Worm (Caenorhabditis elegans) whole organism, L4/young adult: ENCODE measurements around the gene F28H7.7.
A peak's percentile ranks its signal among the peaks of the same experiment; 100 is the strongest.

Experiments
- W03F9.2 ChIP-seq: fragments of 150-350 bp; optimal IDR thresholded peaks from 2 replicates; lab custom pipeline; 2014; ENCODE audit warnings: missing biosample characterization, missing genetic modification characterization
- dao-5 ChIP-seq: sonication (generic microtip); optimal IDR thresholded peaks from 2 replicates; lab custom pipeline; 2016; ENCODE audit warnings: missing genotype, missing genetic modification characterization, moderate library complexity, missing compliant biosample characterization
- him-1 ChIP-seq: sonication (generic microtip); optimal IDR thresholded peaks from 2 replicates; lab custom pipeline; 2016; ENCODE audit warnings: missing genotype, missing genetic modification reagents, missing genetic modification characterization, missing compliant biosample characterization

The F28H7.7 gene

ce11 chrV:10754050-10754449, at the start of gene F28H7.7:
Gene F28H7.7, minus strand, starts transcription at chrV:10754150.
- TF ChIP-seq him-1 (tag; lab: Kevin White, UChicago), result no peak
- no peak for TF ChIP-seq W03F9.2 (tag; lab: Kevin White, UChicago)
- TF ChIP-seq dao-5, result no peak

ce11 chrV:10802060-10802459, 48.1 kb upstream of the F28H7.7 start:
- no peak for TF ChIP-seq dao-5
- no peak for TF ChIP-seq him-1 (tag; lab: Kevin White, UChicago)
- peak; percentile 1 for TF ChIP-seq W03F9.2 (tag; lab: Kevin White, UChicago)

- no peak for TF ChIP-seq dao-5
- no peak for TF ChIP-seq him-1 (tag; lab: Kevin White, UChicago)
These were observed 47.2 kb upstream of the F28H7.7 start, which contains the start of gene D1054.18 for ce11 chrV:10801154-10801553. Gene D1054.18, minus strand, starts transcription at chrV:10801198.

- TF ChIP-seq W03F9.2 (tag; lab: Kevin White, UChicago), result no peak
- no peak for TF ChIP-seq him-1 (tag; lab: Kevin White, UChicago)
- no peak for TF ChIP-seq dao-5
These were observed 44.1 kb upstream of the F28H7.7 start, which contains the start of gene srh-184 for ce11 chrV:10798090-10798489. Gene srh-184, minus strand, starts transcription at chrV:10798190.

ce11 chrV:10795494-10795893, 41.5 kb upstream of the F28H7.7 start, which contains the start of gene D1054.19:
Gene D1054.19, plus strand, starts transcription at chrV:10795794.
- no peak for TF ChIP-seq dao-5
- TF ChIP-seq W03F9.2 (tag; lab: Kevin White, UChicago), result no peak
- no peak for TF ChIP-seq him-1 (tag; lab: Kevin White, UChicago)

- no peak for TF ChIP-seq dao-5
- TF ChIP-seq him-1 (tag; lab: Kevin White, UChicago), result no peak
- TF ChIP-seq W03F9.2 (tag; lab: Kevin White, UChicago), result no peak
These were observed 40.5 kb upstream of the F28H7.7 start for ce11 chrV:10794463-10794862.

ce11 chrV:10793498-10793897, 39.5 kb upstream of the F28H7.7 start, which contains the start of gene ule-3:
Gene ule-3, plus strand, starts transcription at chrV:10793798.
- TF ChIP-seq dao-5 (no peak), W03F9.2 (tag; lab: Kevin White, UChicago) (no peak), him-1 (tag; lab: Kevin White, UChicago) (no peak)

ce11 chrV:10792775-10793174, 38.8 kb upstream of the F28H7.7 start, which contains the start of gene D1054.10:
Gene D1054.10, minus strand, starts transcription at chrV:10792875.
- TF ChIP-seq him-1 (tag; lab: Kevin White, UChicago) (no peak), W03F9.2 (tag; lab: Kevin White, UChicago) (no peak), dao-5 (no peak)

ce11 chrV:10790921-10791320, 37.0 kb upstream of the F28H7.7 start, which contains the start of gene D1054.9:
Gene D1054.9, minus strand, starts transcription at chrV:10791057.
- TF ChIP-seq W03F9.2 (tag; lab: Kevin White, UChicago) (no peak), him-1 (tag; lab: Kevin White, UChicago) (no peak), dao-5 (no peak)

- no peak for TF ChIP-seq him-1 (tag; lab: Kevin White, UChicago)
- no peak for TF ChIP-seq dao-5
- TF ChIP-seq W03F9.2 (tag; lab: Kevin White, UChicago), result no peak
These were observed 30.1 kb upstream of the F28H7.7 start, which contains the start of gene D1054.8 for ce11 chrV:10784011-10784410. Gene D1054.8, plus strand, starts transcription at chrV:10784311.

ce11 chrV:10776528-10777055, 22.6 kb upstream of the F28H7.7 start, which contains the start of gene D1054.5:
Gene D1054.5, minus strand, starts transcription at chrV:10776578.
- TF ChIP-seq W03F9.2 (tag; lab: Kevin White, UChicago), result no peak

- TF ChIP-seq W03F9.2 (tag; lab: Kevin White, UChicago), result no peak
- no peak for TF ChIP-seq him-1 (tag; lab: Kevin White, UChicago)
- no peak for TF ChIP-seq dao-5
These were observed 19.3 kb upstream of the F28H7.7 start for ce11 chrV:10773216-10773615.

- no peak for TF ChIP-seq W03F9.2 (tag; lab: Kevin White, UChicago)
- no peak for TF ChIP-seq him-1 (tag; lab: Kevin White, UChicago)
- TF ChIP-seq dao-5, result no peak
These were observed 17.4 kb upstream of the F28H7.7 start, which contains the start of gene D1054.3 for ce11 chrV:10771390-10771789. Gene D1054.3, plus strand, starts transcription at chrV:10771451.

- TF ChIP-seq W03F9.2 (tag; lab: Kevin White, UChicago), result peak; percentile 48
- TF ChIP-seq him-1 (tag; lab: Kevin White, UChicago), result no peak
These were observed 16.1 kb upstream of the F28H7.7 start, which contains the start of the genes D1054.1 and pas-2 for ce11 chrV:10770026-10770425. Gene D1054.1, minus strand, starts transcription at chrV:10770217. Gene pas-2, plus strand, starts transcription at chrV:10770368.

ce11 chrV:10768892-10769291, 14.9 kb upstream of the F28H7.7 start:
- TF ChIP-seq W03F9.2 (tag; lab: Kevin White, UChicago), result no peak
- TF ChIP-seq dao-5, result no peak
- no peak for TF ChIP-seq him-1 (tag; lab: Kevin White, UChicago)
